Fruit fly (Drosophila melanogaster) whole organism, embryonic: ENCODE data around the gene qm.

Experiments
- Awh ChIP-seq: fragments of 200-800 bp; sonication (Bioruptor generic); IDR thresholded peaks from 2 replicates; pipeline ENCODE4, ENCODE4 v1.3.6; 2022; ENCODE audit warnings: missing biosample characterization, missing genetic modification characterization
- Bgb ChIP-seq: fragments of 200-800 bp; sonication (Bioruptor generic); IDR thresholded peaks from 2 replicates; pipeline ENCODE4 v1.3.6; 2022; ENCODE audit warnings: missing biosample characterization, missing genetic modification characterization; ENCODE audit not compliant: partially characterized antibody
- CG10209 ChIP-seq: fragments of 200-800 bp; sonication (Bioruptor generic); optimal IDR thresholded peaks from 3 replicates; lab custom pipeline; 2017; ENCODE audit warnings: missing biosample characterization, mild to moderate bottlenecking, missing genetic modification characterization, missing genetic modification reagents
- CG10959 ChIP-seq: fragments of 200-800 bp; sonication (Bioruptor generic); IDR thresholded peaks from 2 replicates; pipeline ENCODE4 v1.3.6; 2022; ENCODE audit warnings: missing biosample characterization, missing genetic modification characterization
- CG12219 ChIP-seq: fragments of 200-800 bp; sonication (Bioruptor generic); optimal IDR thresholded peaks from 3 replicates; lab custom pipeline; 2018; ENCODE audit warnings: missing biosample characterization, mild to moderate bottlenecking, missing genetic modification characterization
- CG12942 ChIP-seq: fragments of 200-800 bp; sonication (Bioruptor generic); optimal IDR thresholded peaks from 3 replicates; lab custom pipeline; 2016; ENCODE audit warnings: missing biosample characterization, missing genetic modification characterization
- CG15696 ChIP-seq: fragments of 200-800 bp; sonication (Bioruptor generic); optimal IDR thresholded peaks from 2 replicates; lab custom pipeline; 2019; ENCODE audit warnings: missing biosample characterization, mild to moderate bottlenecking, missing genetic modification characterization, moderate library complexity
- CG1647 ChIP-seq: fragments of 200-800 bp; sonication (Bioruptor generic); optimal IDR thresholded peaks from 3 replicates; lab custom pipeline; 2016; ENCODE audit warnings: missing biosample characterization, missing genetic modification characterization
- CG17612 ChIP-seq: fragments of 200-800 bp; sonication (Bioruptor generic); IDR thresholded peaks from 2 replicates; pipeline ENCODE4 v1.3.6; 2022; ENCODE audit warnings: missing biosample characterization, missing genetic modification characterization
- CG18262 ChIP-seq: fragments of 200-800 bp; optimal IDR thresholded peaks from 3 replicates; lab custom pipeline; 2019; ENCODE audit warnings: missing biosample characterization, mild to moderate bottlenecking, missing genetic modification characterization, moderate library complexity
- CG30020 ChIP-seq: fragments of 200-800 bp; optimal IDR thresholded peaks from 2 replicates; lab custom pipeline; 2019; ENCODE audit warnings: missing biosample characterization, mild to moderate bottlenecking, missing genetic modification characterization, moderate library complexity
- CG7372 ChIP-seq: fragments of 200-800 bp; sonication (Bioruptor generic); IDR thresholded peaks from 2 replicates; pipeline ENCODE4 v1.3.6; 2022; ENCODE audit warnings: missing biosample characterization, missing genetic modification characterization
- CG7745 ChIP-seq: fragments of 200-800 bp; sonication (Bioruptor generic); optimal IDR thresholded peaks from 2 replicates; lab custom pipeline; 2018; ENCODE audit warnings: missing biosample characterization, mild to moderate bottlenecking, missing genetic modification characterization, moderate library complexity
- CG7786 ChIP-seq: fragments of 200-800 bp; sonication (Bioruptor generic); optimal IDR thresholded peaks from 2 replicates; lab custom pipeline; 2016; ENCODE audit warnings: missing biosample characterization, missing genetic modification characterization
- CG7928 ChIP-seq: fragments of 200-800 bp; sonication (Bioruptor generic); optimal IDR thresholded peaks from 2 replicates; lab custom pipeline; 2017; ENCODE audit warnings: missing biosample characterization, mild to moderate bottlenecking, missing genetic modification characterization
- CG8089 ChIP-seq: fragments of 200-800 bp; sonication (Bioruptor generic); optimal IDR thresholded peaks from 3 replicates; lab custom pipeline; 2016; ENCODE audit warnings: missing biosample characterization, missing genetic modification characterization
- CG9727 ChIP-seq: fragments of 200-800 bp; sonication (Bioruptor generic); optimal IDR thresholded peaks from 3 replicates; lab custom pipeline; 2017; ENCODE audit warnings: missing biosample characterization, mild to moderate bottlenecking, missing genetic modification characterization
- CG9932 ChIP-seq: fragments of 200-800 bp; sonication (Bioruptor generic); IDR thresholded peaks from 2 replicates; pipeline ENCODE4 v1.3.6; 2022; ENCODE audit warnings: missing biosample characterization, missing genetic modification characterization
- D ChIP-seq, 2 experiments: fragments of 200-800 bp in 1 of 2; fragments of >200 bp in 1 of 2; sonication (Bioruptor generic) in 1 of 2; optimal IDR thresholded peaks; 2 replicates in 1 of 2; 3 replicates in 1 of 2; lab custom pipeline; 2017; ENCODE audit warnings: mild to moderate bottlenecking in 1 of 2, missing biosample characterization in 1 of 2, missing genetic modification characterization in 1 of 2, missing genetic modification reagents in 1 of 2
- Dbx ChIP-seq: fragments of 200-800 bp; sonication (Bioruptor generic); IDR thresholded peaks from 3 replicates; pipeline ENCODE4 v1.3.6; 2022; ENCODE audit warnings: missing biosample characterization, missing genetic modification characterization
- E2f1 ChIP-seq: fragments of 200-800 bp; sonication (Bioruptor generic); IDR thresholded peaks from 2 replicates; pipeline ENCODE4 v1.3.6; 2022; ENCODE audit warnings: missing biosample characterization, missing genetic modification characterization
- Eip74EF ChIP-seq, 2 experiments: fragments of 200-800 bp in 1 of 2; fragments of >200 bp in 1 of 2; sonication (Bioruptor generic) in 1 of 2; optimal IDR thresholded peaks; 2 replicates each; lab custom pipeline; 2017 to 2019; ENCODE audit warnings: missing biosample characterization in 2 of 2, missing genetic modification characterization in 2 of 2, mild to moderate bottlenecking in 1 of 2, moderate library complexity in 1 of 2
- Fer1 ChIP-seq: fragments of 200-800 bp; sonication (Bioruptor generic); optimal IDR thresholded peaks from 2 replicates; lab custom pipeline; 2017; ENCODE audit warnings: missing biosample characterization, mild to moderate bottlenecking, missing genetic modification characterization
- Lpt ChIP-seq: fragments of >200 bp; optimal IDR thresholded peaks from 2 replicates; lab custom pipeline; 2018; ENCODE audit warnings: missing biosample characterization, missing genetic modification characterization
- NFAT ChIP-seq: fragments of 200-800 bp; sonication (Bioruptor generic); IDR thresholded peaks from 2 replicates; pipeline ENCODE4 v1.3.6; 2022; ENCODE audit warnings: missing biosample characterization, missing genetic modification characterization
- Spps ChIP-seq: fragments of 200-800 bp; sonication (Bioruptor generic); optimal IDR thresholded peaks from 2 replicates; lab custom pipeline; 2018; ENCODE audit warnings: missing biosample characterization, mild to moderate bottlenecking, missing genetic modification characterization
- Xrp1 ChIP-seq: fragments of 200-800 bp; sonication (Bioruptor generic); IDR thresholded peaks from 2 replicates; pipeline ENCODE4 v1.3.6; 2022; ENCODE audit warnings: missing biosample characterization, missing genetic modification characterization
- ac ChIP-seq: fragments of 200-800 bp; sonication (Bioruptor generic); optimal IDR thresholded peaks from 3 replicates; lab custom pipeline; 2017; ENCODE audit warnings: missing biosample characterization, mild to moderate bottlenecking, missing genetic modification characterization
- al ChIP-seq: fragments of 200-800 bp; sonication (Bioruptor generic); IDR thresholded peaks from 2 replicates; pipeline ENCODE4 v1.3.6; 2022; ENCODE audit warnings: missing biosample characterization, missing genetic modification characterization
- bigmax ChIP-seq: fragments of 200-800 bp; sonication (Bioruptor generic); optimal IDR thresholded peaks from 2 replicates; lab custom pipeline; 2018; ENCODE audit warnings: missing biosample characterization, mild to moderate bottlenecking, missing genetic modification characterization
- eve ChIP-seq, 2 experiments: fragments of >200 bp; optimal IDR thresholded peaks; 2 replicates each; lab custom pipeline; 2017; ENCODE audit warnings: missing biosample characterization in 2 of 2, missing genetic modification characterization in 2 of 2
- exex ChIP-seq: fragments of 200-800 bp; sonication (Bioruptor generic); optimal IDR thresholded peaks from 4 replicates; lab custom pipeline; 2018; ENCODE audit warnings: missing biosample characterization, mild to moderate bottlenecking, missing genetic modification characterization, moderate library complexity
- ftz-f1 ChIP-seq: fragments of 200-800 bp; sonication (Bioruptor generic); optimal IDR thresholded peaks from 2 replicates; lab custom pipeline; 2016; ENCODE audit warnings: missing biosample characterization, missing genetic modification characterization
- gcm ChIP-seq: fragments of 200-800 bp; sonication (Bioruptor generic); optimal IDR thresholded peaks from 2 replicates; lab custom pipeline; 2019; ENCODE audit warnings: missing biosample characterization, mild to moderate bottlenecking, missing genetic modification characterization, moderate library complexity
- gcm2 ChIP-seq: fragments of 200-800 bp; sonication (Bioruptor generic); optimal IDR thresholded peaks from 2 replicates; lab custom pipeline; 2016; ENCODE audit warnings: missing biosample characterization, missing genetic modification characterization
- gsb-n ChIP-seq: fragments of 200-800 bp; sonication (Bioruptor generic); optimal IDR thresholded peaks from 3 replicates; lab custom pipeline; 2018; ENCODE audit warnings: missing biosample characterization, mild to moderate bottlenecking, missing genetic modification characterization
- hb ChIP-seq: fragments of 200-800 bp; sonication (Bioruptor generic); IDR thresholded peaks from 3 replicates; pipeline ENCODE4 v1.3.6; 2022; ENCODE audit warnings: missing biosample characterization, missing genetic modification characterization; ENCODE audit not compliant: partially characterized antibody
- kah ChIP-seq: fragments of 200-800 bp; sonication (Bioruptor generic); optimal IDR thresholded peaks from 2 replicates; lab custom pipeline; 2018; ENCODE audit warnings: missing biosample characterization, mild to moderate bottlenecking, missing genetic modification characterization
- klu ChIP-seq: fragments of 200-800 bp; sonication (Bioruptor generic); IDR thresholded peaks from 2 replicates; pipeline ENCODE4 v1.3.6; 2022; ENCODE audit warnings: missing biosample characterization, missing genetic modification characterization
- mam ChIP-seq: fragments of 200-800 bp; sonication (Bioruptor generic); optimal IDR thresholded peaks from 3 replicates; lab custom pipeline; 2016; ENCODE audit warnings: missing biosample characterization, missing genetic modification characterization
- nmo ChIP-seq: fragments of 200-800 bp; sonication (Bioruptor generic); optimal IDR thresholded peaks from 2 replicates; lab custom pipeline; 2018; ENCODE audit warnings: missing biosample characterization, mild to moderate bottlenecking, missing genetic modification characterization, moderate library complexity
- pzg ChIP-seq: fragments of 200-800 bp; sonication (Bioruptor generic); optimal IDR thresholded peaks from 3 replicates; lab custom pipeline; 2018; ENCODE audit warnings: missing biosample characterization, mild to moderate bottlenecking, missing genetic modification characterization, moderate library complexity
- repo ChIP-seq: fragments of 200-800 bp; sonication (Bioruptor generic); optimal IDR thresholded peaks from 2 replicates; lab custom pipeline; 2016; ENCODE audit warnings: missing biosample characterization, missing genetic modification characterization
- sisA ChIP-seq: fragments of 200-800 bp; sonication (Bioruptor generic); IDR thresholded peaks from 2 replicates; pipeline ENCODE4 v1.3.6; 2022; ENCODE audit warnings: missing biosample characterization, missing genetic modification characterization
- sug ChIP-seq: fragments of 200-800 bp; optimal IDR thresholded peaks from 2 replicates; lab custom pipeline; 2019; ENCODE audit warnings: missing biosample characterization, mild to moderate bottlenecking, missing genetic modification characterization, moderate library complexity
- tap ChIP-seq: fragments of 200-800 bp; optimal IDR thresholded peaks from 3 replicates; lab custom pipeline; 2019; ENCODE audit warnings: missing biosample characterization, mild to moderate bottlenecking, missing genetic modification characterization, moderate library complexity
- unc-4 ChIP-seq: fragments of 200-800 bp; sonication (Bioruptor generic); IDR thresholded peaks from 2 replicates; pipeline ENCODE4 v1.3.6; 2022; ENCODE audit warnings: missing biosample characterization, missing genetic modification characterization; ENCODE audit not compliant: partially characterized antibody

The qm gene

dm6 chr3L:7380395-7380794 lies 32.3 kb downstream of the qm start:
- TF ChIP-seq exex (tag; lab: Kevin White, UChicago) (peak; percentile 4), CG1647 (GFP tag; lab: Kevin White, UChicago) (no peak), Dbx (GFP tag; lab: Robert Waterston, UW) (0 out of 3 replicates have a peak, but pooled peaks have one; percentile 16), sug (tag; lab: Kevin White, UChicago) (peak; percentile 30)

- TF ChIP-seq CG17612 (GFP tag; lab: Robert Waterston, UW) (no peak), ftz-f1 (GFP tag; lab: Kevin White, UChicago) (peak; percentile 85), pzg (peak; percentile 73), E2f1 (no peak), Awh (GFP tag; lab: Robert Waterston, UW) (no peak), gcm2 (no peak), CG10209 (GFP tag; lab: Kevin White, UChicago) (peak; percentile 53), Bgb (GFP tag; lab: Robert Waterston, UW) (peak; percentile 86), bigmax (GFP tag; lab: Kevin White, UChicago) (peak; percentile 25), gsb-n (peak; percentile 65), ac (GFP tag; lab: Kevin White, UChicago) (no peak), Xrp1 (peak; percentile 65), repo (GFP tag; lab: Kevin White, UChicago) (no peak), NFAT (GFP tag; lab: Robert Waterston, UW) (no peak), CG12219 (peak; percentile 16), gcm (GFP tag; lab: Kevin White, UChicago) (peak; percentile 54), nmo (GFP tag; lab: Kevin White, UChicago) (peak; percentile 85), kah (no peak), CG9932 (GFP tag; lab: Robert Waterston, UW) (peak; percentile 80), CG15696 (peak; percentile 54), CG8089 (GFP tag; lab: Kevin White, UChicago) (peak; percentile 47), D (optimal IDR thresholded peaks at IDR 0.05; lab: Kevin White, UChicago) (no peak), D (GFP tag; optimal IDR thresholded peaks at IDR 0.05; lab: Kevin White, UChicago) (peak; percentile 28), eve (GFP tag; optimal IDR thresholded peaks at IDR 0.05; lab: Kevin White, UChicago) (no peak), CG12942 (peak; percentile 54), sisA (GFP tag; lab: Robert Waterston, UW) (peak; percentile 48; the same call in 1 of the 2 replicates), unc-4 (GFP tag; lab: Robert Waterston, UW) (peak; percentile 91), CG30020 (tag; lab: Kevin White, UChicago) (peak; percentile 91), CG7372 (GFP tag; lab: Robert Waterston, UW) (peak; percentile 27), al (GFP tag; lab: Robert Waterston, UW) (peak; percentile 64), CG10959 (GFP tag; lab: Robert Waterston, UW) (no peak), CG9727 (peak; percentile 73), mam (GFP tag; lab: Kevin White, UChicago) (peak; percentile 66), CG7745 (no peak), Eip74EF (GFP tag; optimal IDR thresholded peaks at IDR 0.05; lab: Kevin White, UChicago) (peak; percentile 25 to 73), Spps (tag; lab: Kevin White, UChicago) (peak; percentile 8), CG1647 (GFP tag; lab: Kevin White, UChicago) (no peak), CG7786 (GFP tag; lab: Kevin White, UChicago) (peak; percentile 33), hb (GFP tag; lab: Robert Waterston, UW) (peak; percentile 84), klu (GFP tag; lab: Robert Waterston, UW) (peak; percentile 69; the same call in 1 of the 2 replicates), CG18262 (tag; lab: Kevin White, UChicago) (peak; percentile 67), Fer1 (GFP tag; lab: Kevin White, UChicago) (peak; percentile 33), tap (tag; lab: Kevin White, UChicago) (no peak), Lpt (GFP tag; lab: Kevin White, UChicago) (no peak), CG7928 (GFP tag; lab: Kevin White, UChicago) (no peak)
Measured at dm6 chr3L:7381359-7381976, 33.4 kb downstream of the qm start, which contains the start of the genes SMSr and smid. Gene SMSr, minus strand, starts transcription at chr3L:7381474. Gene smid, plus strand, starts transcription at chr3L:7381614.
